Worm (Caenorhabditis elegans) whole organism, L1 larva: ENCODE data around the gene ZK666.8.
A peak's percentile ranks its signal among the peaks of the same experiment; 100 is the strongest.

ENCODE experiments used
- alr-1 ChIP-seq: fragments of 200-800 bp; sonication (Bioruptor generic); optimal IDR thresholded peaks from 2 replicates; lab custom pipeline; 2018; ENCODE audit warnings: borderline replicate concordance, mild to moderate bottlenecking, missing genetic modification characterization, missing compliant biosample characterization
- efl-1 ChIP-seq, 4 experiments: fragments of 150-350 bp; optimal IDR thresholded peaks in 3 of 4; peaks in 1 of 4; 1 replicate in 1 of 4; 2 replicates in 3 of 4; lab custom pipeline; 2014; ENCODE audit warnings: missing biosample characterization in 2 of 4, missing genetic modification characterization in 2 of 4, missing genetic modification reagents in 2 of 4
- egl-27 ChIP-seq, 2 experiments: fragments of 150-350 bp in 1 of 2; sonication (generic microtip); optimal IDR thresholded peaks; 3 replicates each; lab custom pipeline; 2017 to 2018; ENCODE audit warnings: missing biosample characterization in 2 of 2, missing genetic modification characterization in 2 of 2, missing genetic modification reagents in 2 of 2
- elt-3 ChIP-seq, 6 experiments: fragments of 150-350 bp in 1 of 6; sonication (generic microtip); optimal IDR thresholded peaks; 2 replicates each; lab custom pipeline; 2017 to 2018; ENCODE audit warnings: missing biosample characterization in 6 of 6, missing genetic modification characterization in 6 of 6, inconsistent platforms in 1 of 6
- fkh-4 ChIP-seq: sonication (generic microtip); optimal IDR thresholded peaks from 2 replicates; lab custom pipeline; 2016; ENCODE audit warnings: missing compliant biosample characterization, missing genetic modification characterization, borderline replicate concordance
- fkh-8 ChIP-seq: sonication (generic microtip); optimal IDR thresholded peaks from 2 replicates; lab custom pipeline; 2016; ENCODE audit warnings: mild to moderate bottlenecking, missing genetic modification characterization, missing compliant biosample characterization
- hlh-17 ChIP-seq: fragments of 200-800 bp; sonication (Bioruptor generic); optimal IDR thresholded peaks from 2 replicates; lab custom pipeline; 2018; ENCODE audit warnings: missing genetic modification characterization, mild to moderate bottlenecking, missing compliant biosample characterization, moderate library complexity, borderline replicate concordance
- mep-1 ChIP-seq: fragments of 150-350 bp; optimal IDR thresholded peaks from 2 replicates; lab custom pipeline; 2014; ENCODE audit warnings: missing biosample characterization, missing genetic modification characterization
- nhr-12 ChIP-seq: sonication (generic microtip); optimal IDR thresholded peaks from 2 replicates; lab custom pipeline; 2017; ENCODE audit warnings: missing biosample characterization, missing genetic modification characterization
- tbx-2 ChIP-seq: sonication (generic microtip); optimal IDR thresholded peaks from 2 replicates; lab custom pipeline; 2016; ENCODE audit warnings: missing genetic modification characterization, missing compliant biosample characterization
- unc-62 ChIP-seq: fragments of 150-350 bp; optimal IDR thresholded peaks from 2 replicates; lab custom pipeline; 2014; ENCODE audit warnings: missing biosample characterization, missing genetic modification reagents, missing genetic modification characterization
- ztf-11 ChIP-seq, 2 experiments: sonication (generic microtip); optimal IDR thresholded peaks; 2 replicates each; lab custom pipeline; 2016 to 2017; ENCODE audit warnings: missing genetic modification characterization in 2 of 2, missing biosample characterization in 1 of 2, missing compliant biosample characterization in 1 of 2

DNA sequence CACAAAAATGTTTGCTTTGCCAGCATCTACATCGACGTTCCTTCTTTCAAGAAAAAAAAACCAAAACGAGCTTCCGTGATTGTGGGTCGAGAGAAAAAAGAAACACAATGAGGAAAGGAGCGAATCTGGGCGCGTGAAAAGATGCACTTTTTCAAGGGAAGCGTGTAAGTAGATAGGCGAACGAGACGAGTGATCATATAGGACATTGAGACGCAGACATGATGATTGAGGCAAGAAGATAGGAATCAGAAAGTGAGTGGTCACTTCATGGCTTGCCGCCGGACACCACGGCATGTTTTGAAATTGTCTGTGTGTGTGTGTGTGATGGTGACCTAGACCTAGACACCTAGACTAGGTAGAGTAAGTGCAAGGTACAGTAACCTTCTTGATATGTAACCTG, 8.6 kb upstream of the ZK666.8 start:
- TF ChIP-seq hlh-17 (GFP tag; lab: Kevin White, UChicago) (no peak), elt-3 (tag; optimal IDR thresholded peaks at IDR 0.05; lab: Kevin White, UChicago) (peak in 2 of 6 experiments; percentile 26 to 57), efl-1 (optimal IDR thresholded peaks at IDR 0.05; lab: Kevin White, UChicago) (peak; percentile 19 to 24), efl-1 (GFP tag; optimal IDR thresholded peaks at IDR 0.05 in 1 of 2; lab: Kevin White, UChicago) (no peak), egl-27 (tag; optimal IDR thresholded peaks at IDR 0.05; lab: Kevin White, UChicago) (no peak), alr-1 (tag; lab: Kevin White, UChicago) (no peak), fkh-8 (tag; lab: Kevin White, UChicago) (no peak), tbx-2 (tag; lab: Kevin White, UChicago) (no peak), mep-1 (tag; lab: Kevin White, UChicago) (peak; percentile 62), ztf-11 (tag; optimal IDR thresholded peaks at IDR 0.05; lab: Kevin White, UChicago) (no peak), unc-62 (GFP tag; lab: Kevin White, UChicago) (no peak), nhr-12 (tag; lab: Kevin White, UChicago) (no peak), fkh-4 (tag; lab: Kevin White, UChicago) (no peak)
